Worm (Caenorhabditis elegans): ENCODE results near the gene T19D7.6.

Gene T19D7.6

ce11 chrX:681413-681812 is 10.8 kb upstream of the T19D7.6 start:
- TF ChIP-seq tbx-11 (GFP tag; IDR thresholded peaks at IDR 0.05) (no peak), ceh-13 (GFP tag; optimal IDR thresholded peaks at IDR 0.05) (no peak), hnd-1 (tag; optimal IDR thresholded peaks at IDR 0.05) (no peak), sea-1 (GFP tag; conservative IDR thresholded peaks at IDR 0.05) (no peak), pes-1 (GFP tag; IDR thresholded peaks at IDR 0.05) (no peak), tbx-37 (GFP tag; conservative IDR thresholded peaks at IDR 0.05) (no peak), ama-1 (optimal IDR thresholded peaks at IDR 0.05) (no peak)

ce11 chrX:680920-681319 is 10.3 kb upstream of the T19D7.6 start, which contains the start of gene T19D7.7:
Gene T19D7.7 (minus strand): TSS chrX:681020.
- TF ChIP-seq tra-4 (tag; optimal IDR thresholded peaks at IDR 0.05) (no peak), flt-1 (GFP tag; IDR thresholded peaks at IDR 0.05) (no peak), aly-1 (tag; optimal IDR thresholded peaks at IDR 0.05) (no peak)

- TF ChIP-seq sea-1 (GFP tag; conservative IDR thresholded peaks at IDR 0.05) (no peak), hmg-4 (GFP tag; optimal IDR thresholded peaks at IDR 0.05) (no peak), ets-7 (tag; optimal IDR thresholded peaks at IDR 0.05) (no peak), tra-4 (tag; optimal IDR thresholded peaks at IDR 0.05) (no peak), aly-1 (tag; optimal IDR thresholded peaks at IDR 0.05) (no peak), ceh-13 (GFP tag; optimal IDR thresholded peaks at IDR 0.05) (no peak), tbx-11 (GFP tag; IDR thresholded peaks at IDR 0.05) (no peak), ceh-36 (tag; optimal IDR thresholded peaks at IDR 0.05) (no peak), hnd-1 (tag; optimal IDR thresholded peaks at IDR 0.05) (no peak), flt-1 (GFP tag; IDR thresholded peaks at IDR 0.05) (no peak), F13C5.2 (tag; optimal IDR thresholded peaks at IDR 0.05) (no peak), B0310.2 (tag; optimal IDR thresholded peaks at IDR 0.05) (no peak), pes-1 (GFP tag; IDR thresholded peaks at IDR 0.05) (no peak)
Measured at ce11 chrX:671807-672206, 1.2 kb upstream of the T19D7.6 start, which contains the start of gene lgc-32. Gene lgc-32 (plus strand): TSS chrX:672107.

ce11 chrX:666125-666524 is 4.5 kb downstream of the T19D7.6 start, which contains the start of gene T19D7.5:
Gene T19D7.5 (minus strand): TSS chrX:666225.
- TF ChIP-seq ama-1 (optimal IDR thresholded peaks at IDR 0.05), result no peak
- TF ChIP-seq B0310.2 (tag; optimal IDR thresholded peaks at IDR 0.05), result no peak

- TF ChIP-seq F13C5.2 (tag; optimal IDR thresholded peaks at IDR 0.05) (peak; percentile 13), tbx-11 (GFP tag; IDR thresholded peaks at IDR 0.05) (no peak)
Measured at ce11 chrX:661727-662330, 8.8 kb downstream of the T19D7.6 start, which contains the start of gene rund-1. Gene rund-1 (minus strand): TSS chrX:661777.

ce11 chrX:655884-656283 is 14.7 kb downstream of the T19D7.6 start, which contains the start of gene lpr-7:
Gene lpr-7 (plus strand): TSS chrX:656184.
- TF ChIP-seq hmbx-1 (tag; optimal IDR thresholded peaks at IDR 0.05), result no peak
- TF ChIP-seq F13C5.2 (tag; optimal IDR thresholded peaks at IDR 0.05), result no peak
- no peak for TF ChIP-seq scrt-1 (GFP tag; IDR thresholded peaks at IDR 0.05)
- TF ChIP-seq hnd-1 (tag; optimal IDR thresholded peaks at IDR 0.05), result no peak
- TF ChIP-seq sea-1 (GFP tag; conservative IDR thresholded peaks at IDR 0.05), result no peak
- TF ChIP-seq ama-1 (optimal IDR thresholded peaks at IDR 0.05), result no peak
- no peak for TF ChIP-seq flt-1 (GFP tag; IDR thresholded peaks at IDR 0.05)
- no peak for TF ChIP-seq tbx-37 (GFP tag; conservative IDR thresholded peaks at IDR 0.05)
- no peak for TF ChIP-seq tbx-11 (GFP tag; IDR thresholded peaks at IDR 0.05)
- TF ChIP-seq B0310.2 (tag; optimal IDR thresholded peaks at IDR 0.05), result no peak
- no peak for TF ChIP-seq aly-1 (tag; optimal IDR thresholded peaks at IDR 0.05)
- TF ChIP-seq ets-7 (tag; optimal IDR thresholded peaks at IDR 0.05), result no peak
- TF ChIP-seq pes-1 (GFP tag; IDR thresholded peaks at IDR 0.05), result no peak
- TF ChIP-seq hmg-4 (GFP tag; optimal IDR thresholded peaks at IDR 0.05), result no peak
- TF ChIP-seq ceh-36 (tag; optimal IDR thresholded peaks at IDR 0.05), result no peak
- no peak for TF ChIP-seq tra-4 (tag; optimal IDR thresholded peaks at IDR 0.05)
- TF ChIP-seq ceh-13 (GFP tag; optimal IDR thresholded peaks at IDR 0.05), result no peak

ce11 chrX:654804-655203 is 15.8 kb downstream of the T19D7.6 start, which contains the start of gene ifc-2:
Gene ifc-2 (minus strand): TSS chrX:654904.
- TF ChIP-seq aly-1 (tag; optimal IDR thresholded peaks at IDR 0.05) (no peak), pes-1 (GFP tag; IDR thresholded peaks at IDR 0.05) (no peak), ceh-13 (GFP tag; optimal IDR thresholded peaks at IDR 0.05) (no peak), sea-1 (GFP tag; conservative IDR thresholded peaks at IDR 0.05) (no peak), ets-7 (tag; optimal IDR thresholded peaks at IDR 0.05) (no peak), F13C5.2 (tag; optimal IDR thresholded peaks at IDR 0.05) (no peak), scrt-1 (GFP tag; IDR thresholded peaks at IDR 0.05) (no peak), tra-4 (tag; optimal IDR thresholded peaks at IDR 0.05) (no peak), hnd-1 (tag; optimal IDR thresholded peaks at IDR 0.05) (no peak), B0310.2 (tag; optimal IDR thresholded peaks at IDR 0.05) (no peak), tbx-11 (GFP tag; IDR thresholded peaks at IDR 0.05) (no peak), ama-1 (optimal IDR thresholded peaks at IDR 0.05) (no peak), hmg-4 (GFP tag; optimal IDR thresholded peaks at IDR 0.05) (no peak), ceh-36 (tag; optimal IDR thresholded peaks at IDR 0.05) (no peak), hmbx-1 (tag; optimal IDR thresholded peaks at IDR 0.05) (no peak), tbx-37 (GFP tag; conservative IDR thresholded peaks at IDR 0.05) (no peak)

ce11 chrX:651616-652015 is 19.0 kb downstream of the T19D7.6 start:
- no peak for TF ChIP-seq tbx-37 (GFP tag; conservative IDR thresholded peaks at IDR 0.05)
- TF ChIP-seq ceh-13 (GFP tag; optimal IDR thresholded peaks at IDR 0.05), result no peak
- TF ChIP-seq flt-1 (GFP tag; IDR thresholded peaks at IDR 0.05), result no peak

Measured in whole organism, early embryonic.